Worm (Caenorhabditis elegans) whole organism, L1 larva: ENCODE results near the gene F21C10.9.

Experiments
- efl-1 ChIP-seq, 4 experiments: fragments of 150-350 bp; optimal IDR thresholded peaks in 3 of 4; peaks in 1 of 4; 1 replicate in 1 of 4; 2 replicates in 3 of 4; lab custom pipeline; 2014; ENCODE audit warnings: missing biosample characterization in 2 of 4, missing genetic modification characterization in 2 of 4, missing genetic modification reagents in 2 of 4
- elt-3 ChIP-seq, 6 experiments: fragments of 150-350 bp in 1 of 6; sonication (generic microtip); optimal IDR thresholded peaks; 2 replicates each; lab custom pipeline; 2017 to 2018; ENCODE audit warnings: missing biosample characterization in 6 of 6, missing genetic modification characterization in 6 of 6, inconsistent platforms in 1 of 6
- fkh-8 ChIP-seq: sonication (generic microtip); optimal IDR thresholded peaks from 2 replicates; lab custom pipeline; 2016; ENCODE audit warnings: mild to moderate bottlenecking, missing genetic modification characterization, missing compliant biosample characterization
- lin-13 ChIP-seq: fragments of 150-350 bp; optimal IDR thresholded peaks from 2 replicates; lab custom pipeline; 2014; ENCODE audit warnings: missing biosample characterization, missing genetic modification reagents, missing genetic modification characterization
- nhr-76 ChIP-seq: sonication (generic microtip); optimal IDR thresholded peaks from 2 replicates; lab custom pipeline; 2017; ENCODE audit warnings: missing biosample characterization, missing genetic modification characterization
- pag-3 ChIP-seq: sonication (generic microtip); optimal IDR thresholded peaks from 2 replicates; lab custom pipeline; 2017; ENCODE audit warnings: missing genetic modification characterization, mild to moderate bottlenecking, missing compliant biosample characterization, antibody characterized with exemption, borderline replicate concordance; ENCODE audit not compliant: insufficient read depth
- snpc-4 ChIP-seq: fragments of 150-350 bp; optimal IDR thresholded peaks from 2 replicates; lab custom pipeline; 2014; ENCODE audit warnings: missing biosample characterization, missing genetic modification characterization
- sox-4 ChIP-seq: sonication (generic microtip); optimal IDR thresholded peaks from 2 replicates; lab custom pipeline; 2016; ENCODE audit warnings: missing genetic modification characterization, missing compliant biosample characterization
- unc-130 ChIP-seq: fragments of 150-350 bp; optimal IDR thresholded peaks from 2 replicates; lab custom pipeline; 2017; ENCODE audit warnings: missing biosample characterization, missing genetic modification characterization, inconsistent platforms
- unc-62 ChIP-seq: fragments of 150-350 bp; optimal IDR thresholded peaks from 2 replicates; lab custom pipeline; 2014; ENCODE audit warnings: missing biosample characterization, missing genetic modification reagents, missing genetic modification characterization

DNA sequence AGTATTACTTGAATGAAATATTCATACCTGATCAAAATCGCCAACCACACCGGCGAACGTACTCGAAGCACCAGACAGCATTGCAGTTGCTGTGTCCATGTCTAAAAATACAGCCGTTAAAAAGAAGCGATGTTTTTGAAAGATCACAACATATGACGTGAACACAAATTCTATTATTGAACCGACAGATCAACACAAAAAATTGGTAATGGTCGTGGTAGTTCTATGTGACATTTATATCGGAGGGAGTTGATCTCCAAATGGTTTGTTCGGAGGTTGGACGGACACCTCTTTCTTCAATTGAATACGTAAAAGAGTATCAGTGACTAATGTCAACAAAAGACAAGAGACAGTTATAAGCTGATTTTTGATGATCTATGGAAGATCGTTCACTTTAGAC lies 42.8 kb upstream of the F21C10.9 start, which contains the start of gene pitr-3:
- no peak for TF ChIP-seq elt-3 (tag; optimal IDR thresholded peaks at IDR 0.05; lab: Kevin White, UChicago)
- no peak for TF ChIP-seq sox-4 (tag; lab: Kevin White, UChicago)
- TF ChIP-seq snpc-4 (tag; lab: Kevin White, UChicago), result no peak
- no peak for TF ChIP-seq fkh-8 (tag; lab: Kevin White, UChicago)
- no peak for TF ChIP-seq unc-62 (GFP tag; lab: Kevin White, UChicago)
- TF ChIP-seq unc-130 (tag; lab: Kevin White, UChicago), result no peak
- no peak for TF ChIP-seq nhr-76 (tag; lab: Kevin White, UChicago)
- TF ChIP-seq pag-3 (tag; lab: Kevin White, UChicago), result no peak
- no peak for TF ChIP-seq lin-13 (GFP tag; lab: Kevin White, UChicago)
- no peak for TF ChIP-seq efl-1 (optimal IDR thresholded peaks at IDR 0.05; lab: Kevin White, UChicago)
- TF ChIP-seq efl-1 (GFP tag; optimal IDR thresholded peaks at IDR 0.05 in 1 of 2; lab: Kevin White, UChicago), result no peak
